Fruit fly (Drosophila melanogaster) whole organism, pupa: ENCODE measurements around the gene Pgant6.

Experiments used
- CG10348 ChIP-seq: fragments of 200-800 bp; sonication (Bioruptor generic); IDR thresholded peaks from 2 replicates; pipeline ENCODE4 v1.3.6; 2022; ENCODE audit warnings: missing biosample characterization, missing genetic modification characterization
- CG12605 ChIP-seq: fragments of 200-800 bp; sonication (Bioruptor generic); IDR thresholded peaks from 2 replicates; pipeline ENCODE4 v1.3.6; 2022; ENCODE audit warnings: missing biosample characterization, missing genetic modification characterization
- CG13204 ChIP-seq: fragments of 200-800 bp; sonication (Bioruptor generic); optimal IDR thresholded peaks from 2 replicates; lab custom pipeline; 2018; ENCODE audit warnings: missing biosample characterization, mild to moderate bottlenecking, missing genetic modification characterization, moderate library complexity
- CG14655 ChIP-seq: fragments of 200-800 bp; sonication (Bioruptor generic); optimal IDR thresholded peaks from 3 replicates; lab custom pipeline; 2017; ENCODE audit warnings: mild to moderate bottlenecking, missing biosample characterization, missing genetic modification reagents, missing genetic modification characterization
- CG15710 ChIP-seq: fragments of 200-800 bp; sonication (Bioruptor generic); optimal IDR thresholded peaks from 2 replicates; lab custom pipeline; 2018; ENCODE audit warnings: missing biosample characterization, mild to moderate bottlenecking, missing genetic modification characterization, moderate library complexity
- CG17806 ChIP-seq: fragments of 200-800 bp; sonication (Bioruptor generic); optimal IDR thresholded peaks from 2 replicates; lab custom pipeline; 2018; ENCODE audit warnings: missing biosample characterization, mild to moderate bottlenecking, missing genetic modification characterization, moderate library complexity
- CG32121 ChIP-seq: fragments of 200-800 bp; sonication (Bioruptor generic); IDR thresholded peaks from 2 replicates; pipeline ENCODE4 v1.3.6; 2022; ENCODE audit warnings: missing biosample characterization, missing genetic modification characterization
- CG34367 ChIP-seq: fragments of 200-800 bp; sonication (Bioruptor generic); optimal IDR thresholded peaks from 2 replicates; lab custom pipeline; 2018; ENCODE audit warnings: missing biosample characterization, mild to moderate bottlenecking, missing genetic modification characterization
- CG4496 ChIP-seq: fragments of 200-800 bp; sonication (Bioruptor generic); IDR thresholded peaks from 3 replicates; pipeline ENCODE4 v1.3.6; 2022; ENCODE audit warnings: missing biosample characterization, missing genetic modification characterization
- CG8159 ChIP-seq: fragments of 200-800 bp; sonication (Bioruptor generic); optimal IDR thresholded peaks from 3 replicates; lab custom pipeline; 2018; ENCODE audit warnings: missing biosample characterization, mild to moderate bottlenecking, missing genetic modification characterization, moderate library complexity
- CG8301 ChIP-seq: fragments of 200-800 bp; sonication (Bioruptor generic); optimal IDR thresholded peaks from 2 replicates; lab custom pipeline; 2018; ENCODE audit warnings: missing biosample characterization, mild to moderate bottlenecking, missing genetic modification characterization
- CG9948 ChIP-seq: fragments of 200-800 bp; sonication (Bioruptor generic); optimal IDR thresholded peaks from 2 replicates; lab custom pipeline; 2018; ENCODE audit warnings: missing biosample characterization, mild to moderate bottlenecking, missing genetic modification characterization, moderate library complexity
- D1 ChIP-seq: fragments of 200-800 bp; sonication (Bioruptor generic); optimal IDR thresholded peaks from 2 replicates; lab custom pipeline; 2018; ENCODE audit warnings: missing biosample characterization, mild to moderate bottlenecking, missing genetic modification characterization, moderate library complexity
- EcR ChIP-seq: fragments of 200-800 bp; sonication (Bioruptor generic); optimal IDR thresholded peaks from 3 replicates; lab custom pipeline; 2019; ENCODE audit warnings: missing biosample characterization, missing genetic modification characterization, mild to moderate bottlenecking, moderate library complexity, missing genetic modification reagents
- Ets98B ChIP-seq: fragments of 200-800 bp; sonication (Bioruptor generic); IDR thresholded peaks from 2 replicates; pipeline ENCODE4 v1.3.6; 2022; ENCODE audit warnings: missing biosample characterization, missing genetic modification characterization
- Pif1A ChIP-seq: fragments of 200-800 bp; sonication (Bioruptor generic); optimal IDR thresholded peaks from 3 replicates; lab custom pipeline; 2016; ENCODE audit warnings: missing biosample characterization, missing genetic modification characterization
- Pif1B ChIP-seq: fragments of 200-800 bp; sonication (Bioruptor generic); optimal IDR thresholded peaks from 3 replicates; lab custom pipeline; 2016; ENCODE audit warnings: missing biosample characterization, missing genetic modification characterization
- Snoo ChIP-seq: fragments of 200-800 bp; sonication (Bioruptor generic); optimal IDR thresholded peaks from 3 replicates; lab custom pipeline; 2017; ENCODE audit warnings: missing biosample characterization, mild to moderate bottlenecking, missing genetic modification characterization, inconsistent platforms
- fd96Ca ChIP-seq: fragments of 200-800 bp; sonication (Bioruptor generic); IDR thresholded peaks from 3 replicates; pipeline ENCODE4 v1.3.6; 2022; ENCODE audit warnings: missing biosample characterization, missing genetic modification characterization
- gl ChIP-seq: fragments of 200-800 bp; sonication (Bioruptor generic); optimal IDR thresholded peaks from 2 replicates; lab custom pipeline; 2018; ENCODE audit warnings: missing biosample characterization, mild to moderate bottlenecking, missing genetic modification characterization
- rn ChIP-seq: fragments of 200-800 bp; sonication (Bioruptor generic); IDR thresholded peaks from 2 replicates; pipeline ENCODE4 v1.3.6; 2022; ENCODE audit warnings: missing biosample characterization, missing genetic modification characterization

The Pgant6 gene

DNA sequence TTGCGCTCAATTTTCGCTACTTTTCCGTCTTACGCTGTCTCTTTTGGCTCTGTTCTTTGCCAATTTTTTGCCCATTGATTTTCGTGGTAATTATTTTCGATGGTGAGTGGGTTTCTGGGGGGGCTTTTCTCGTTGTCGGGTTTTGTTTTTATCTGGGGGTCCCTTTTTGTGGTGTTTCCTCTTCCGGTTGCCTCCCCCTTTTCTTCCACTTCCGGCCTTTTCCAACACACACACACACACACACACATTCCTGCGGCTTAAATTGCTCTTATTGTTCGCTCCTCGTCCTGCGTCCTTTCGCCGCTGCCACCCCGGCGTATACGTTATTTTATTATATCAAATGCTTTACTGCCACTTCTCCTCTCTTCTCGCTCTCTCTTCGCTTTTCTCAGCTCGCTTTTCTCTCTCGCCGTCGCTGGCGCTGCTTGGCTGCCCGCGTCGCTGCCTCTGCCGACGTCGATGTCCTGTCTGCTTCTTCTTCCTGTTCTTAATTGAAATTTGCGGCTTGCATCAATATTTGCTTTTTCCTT, 46.6 kb downstream of the Pgant6 start:
- TF ChIP-seq rn (GFP tag; lab: Robert Waterston, UW) (no peak), CG8159 (no peak), CG15710 (tag; lab: Kevin White, UChicago) (no peak), CG12605 (no peak), CG13204 (GFP tag; lab: Kevin White, UChicago) (no peak), CG8301 (tag; lab: Kevin White, UChicago) (no peak), CG17806 (no peak), Pif1B (GFP tag; lab: Kevin White, UChicago) (no peak), D1 (tag; lab: Kevin White, UChicago) (no peak), CG34367 (tag; lab: Kevin White, UChicago) (no peak), Ets98B (GFP tag; lab: Robert Waterston, UW) (no peak), CG10348 (GFP tag; lab: Robert Waterston, UW) (no peak)
- TF ChIP-seq, all 21 proteins: peak for 0

DNA sequence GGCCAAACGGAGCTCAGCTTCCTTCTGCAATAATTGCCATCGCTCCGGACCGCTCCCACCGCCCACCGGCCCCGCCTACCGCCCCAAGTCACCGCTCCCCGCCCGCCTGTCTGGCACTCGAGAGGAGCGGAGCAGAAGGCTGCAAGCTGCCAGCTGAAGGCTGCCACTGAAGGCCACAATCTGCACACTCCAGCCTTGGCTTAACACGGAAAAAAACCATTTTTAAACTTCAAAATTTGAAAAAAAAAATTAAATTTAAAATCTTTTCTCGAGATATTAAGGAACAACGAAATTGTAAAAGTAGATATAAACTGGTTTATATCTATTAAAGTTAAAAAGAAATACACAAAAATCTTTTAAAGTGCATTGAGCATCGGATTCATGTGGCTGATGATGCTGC, 47.9 kb downstream of the Pgant6 start:
- TF ChIP-seq CG8159 (peak; percentile 69), rn (GFP tag; lab: Robert Waterston, UW) (no peak), CG13204 (GFP tag; lab: Kevin White, UChicago) (peak; percentile 85), CG10348 (GFP tag; lab: Robert Waterston, UW) (no peak), gl (tag; lab: Kevin White, UChicago) (no peak), EcR (GFP tag; lab: Kevin White, UChicago) (peak; percentile 10), CG12605 (peak; percentile 66), Ets98B (GFP tag; lab: Robert Waterston, UW) (peak; percentile 30; the same call in 1 of the 2 replicates), CG32121 (GFP tag; lab: Robert Waterston, UW) (no peak), fd96Ca (GFP tag; lab: Robert Waterston, UW) (no peak), Snoo (peak; percentile 64), CG14655 (GFP tag; lab: Kevin White, UChicago) (peak; percentile 23), CG8301 (tag; lab: Kevin White, UChicago) (peak; percentile 7), Pif1A (GFP tag; lab: Kevin White, UChicago) (peak; percentile 53), Pif1B (GFP tag; lab: Kevin White, UChicago) (peak; percentile 10), CG17806 (peak; percentile 48), CG34367 (tag; lab: Kevin White, UChicago) (peak; percentile 39), CG9948 (peak; percentile 67), CG15710 (tag; lab: Kevin White, UChicago) (peak; percentile 79), D1 (tag; lab: Kevin White, UChicago) (peak; percentile 16), CG4496 (GFP tag; lab: Robert Waterston, UW) (no peak; the same call in 2 of the 3 replicates)

DNA sequence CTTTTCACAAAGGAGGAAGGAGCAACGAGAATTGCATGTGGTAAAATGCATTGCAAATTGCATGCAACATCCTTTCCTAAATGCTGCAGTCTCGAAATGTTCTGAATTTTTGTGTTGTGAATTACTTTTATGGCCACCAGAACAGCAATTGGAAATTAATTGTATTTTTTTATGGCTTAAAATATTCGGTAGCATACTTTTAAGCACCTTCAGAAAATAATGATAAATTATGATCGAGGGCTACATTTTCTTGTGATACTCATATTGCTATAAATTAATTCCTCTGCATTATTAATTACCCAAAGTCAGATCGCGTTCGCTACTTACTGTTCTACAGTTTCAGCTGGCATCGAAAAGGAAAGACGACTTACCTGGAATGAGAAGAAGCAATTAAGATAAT, 49.1 kb downstream of the Pgant6 start:
- TF ChIP-seq Snoo (no peak), CG10348 (GFP tag; lab: Robert Waterston, UW) (no peak), Ets98B (GFP tag; lab: Robert Waterston, UW) (no peak), EcR (GFP tag; lab: Kevin White, UChicago) (no peak), CG15710 (tag; lab: Kevin White, UChicago) (no peak), CG17806 (no peak), CG9948 (no peak), fd96Ca (GFP tag; lab: Robert Waterston, UW) (no peak), D1 (tag; lab: Kevin White, UChicago) (no peak), CG12605 (no peak), CG32121 (GFP tag; lab: Robert Waterston, UW) (no peak), CG4496 (GFP tag; lab: Robert Waterston, UW) (no peak), rn (GFP tag; lab: Robert Waterston, UW) (no peak), CG8159 (no peak), Pif1A (GFP tag; lab: Kevin White, UChicago) (no peak)

DNA sequence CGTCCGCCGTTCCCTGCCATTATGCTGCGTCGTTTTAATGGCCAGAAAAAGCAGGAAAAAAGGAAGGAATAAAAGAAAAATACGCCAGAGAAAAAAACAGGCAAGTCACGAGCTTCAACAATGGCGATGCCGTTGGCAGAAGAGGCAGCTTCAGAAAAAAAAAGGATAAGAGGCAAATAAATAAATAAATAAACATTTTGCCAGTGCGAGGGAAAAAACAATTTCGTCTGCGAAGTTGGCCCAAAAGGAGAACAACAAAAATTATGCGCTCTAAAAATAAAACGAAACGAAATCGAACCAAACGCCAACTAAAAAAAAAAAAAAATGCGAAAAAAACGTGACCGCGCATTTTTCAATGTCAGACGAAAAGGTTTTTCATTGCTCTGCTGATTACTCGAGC, 49.7 kb downstream of the Pgant6 start:
- peak; percentile 81 for TF ChIP-seq Pif1A (GFP tag; lab: Kevin White, UChicago)
- peak; percentile 72 for TF ChIP-seq CG34367 (tag; lab: Kevin White, UChicago)
- TF ChIP-seq CG4496 (GFP tag; lab: Robert Waterston, UW): peak; percentile 46; the same call in 1 of the 3 replicates
- peak; percentile 56; the same call in 1 of the 3 replicates for TF ChIP-seq fd96Ca (GFP tag; lab: Robert Waterston, UW)
- TF ChIP-seq CG10348 (GFP tag; lab: Robert Waterston, UW): no peak
- no peak for TF ChIP-seq rn (GFP tag; lab: Robert Waterston, UW)
- peak; percentile 50; the same call in 1 of the 2 replicates for TF ChIP-seq CG12605
- peak; percentile 51 for TF ChIP-seq CG14655 (GFP tag; lab: Kevin White, UChicago)
- peak; percentile 83 for TF ChIP-seq CG15710 (tag; lab: Kevin White, UChicago)
- peak; percentile 65 for TF ChIP-seq CG9948
- peak; percentile 72 for TF ChIP-seq CG17806
- TF ChIP-seq Ets98B (GFP tag; lab: Robert Waterston, UW): no peak
- peak; percentile 77 for TF ChIP-seq Pif1B (GFP tag; lab: Kevin White, UChicago)
- TF ChIP-seq Snoo: peak; percentile 66
- TF ChIP-seq D1 (tag; lab: Kevin White, UChicago): peak; percentile 63
- peak; percentile 72 for TF ChIP-seq EcR (GFP tag; lab: Kevin White, UChicago)
- TF ChIP-seq gl (tag; lab: Kevin White, UChicago): peak; percentile 97
- peak; percentile 90 for TF ChIP-seq CG8159
- TF ChIP-seq CG13204 (GFP tag; lab: Kevin White, UChicago): peak; percentile 90
- no peak for TF ChIP-seq CG32121 (GFP tag; lab: Robert Waterston, UW)

DNA sequence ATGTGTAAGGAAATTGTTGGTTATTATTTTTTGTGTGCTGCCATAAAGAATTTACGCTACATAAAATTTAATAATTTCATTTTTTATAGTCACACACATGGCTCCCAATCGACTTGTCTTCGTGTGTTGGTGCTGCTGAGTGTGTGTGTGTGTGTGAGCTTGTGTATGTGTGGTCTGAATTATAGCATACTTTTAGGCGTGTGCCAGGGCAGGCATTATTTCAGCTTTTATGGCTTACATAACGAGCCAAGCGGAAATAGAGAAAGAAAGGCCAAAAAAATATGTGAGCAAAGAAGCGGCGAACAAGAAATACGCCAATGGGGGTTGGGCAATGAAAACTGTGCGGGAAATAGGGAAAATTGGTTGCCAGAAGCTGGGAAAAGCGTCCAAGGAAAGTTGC, 50.2 kb downstream of the Pgant6 start:
- no peak for TF ChIP-seq gl (tag; lab: Kevin White, UChicago)
- no peak for TF ChIP-seq CG15710 (tag; lab: Kevin White, UChicago)
- no peak for TF ChIP-seq fd96Ca (GFP tag; lab: Robert Waterston, UW)
- TF ChIP-seq CG4496 (GFP tag; lab: Robert Waterston, UW): no peak
- TF ChIP-seq CG14655 (GFP tag; lab: Kevin White, UChicago): no peak
- no peak for TF ChIP-seq CG8159
- TF ChIP-seq rn (GFP tag; lab: Robert Waterston, UW): no peak
- TF ChIP-seq Pif1B (GFP tag; lab: Kevin White, UChicago): no peak
- TF ChIP-seq CG13204 (GFP tag; lab: Kevin White, UChicago): no peak
- no peak for TF ChIP-seq CG10348 (GFP tag; lab: Robert Waterston, UW)
- no peak for TF ChIP-seq CG9948
- TF ChIP-seq Ets98B (GFP tag; lab: Robert Waterston, UW): no peak
- no peak for TF ChIP-seq EcR (GFP tag; lab: Kevin White, UChicago)
- TF ChIP-seq D1 (tag; lab: Kevin White, UChicago): no peak
- TF ChIP-seq Pif1A (GFP tag; lab: Kevin White, UChicago): no peak
- no peak for TF ChIP-seq CG34367 (tag; lab: Kevin White, UChicago)
- TF ChIP-seq CG32121 (GFP tag; lab: Robert Waterston, UW): no peak
- TF ChIP-seq CG17806: no peak
- TF ChIP-seq CG8301 (tag; lab: Kevin White, UChicago): no peak
